Worm (Caenorhabditis elegans): ENCODE data around the gene Y69E1A.1.
A peak's percentile ranks its signal among the peaks of the same experiment; 100 is the strongest.

The Y69E1A.1 gene

ce11 chrIV:10935336-10935735, 13.4 kb downstream of the Y69E1A.1 start (continued):
- peak; percentile 75 for TF ChIP-seq ztf-22 (GFP tag; optimal IDR thresholded peaks at IDR 0.05)
- TF ChIP-seq ceh-40 (GFP tag; IDR thresholded peaks at IDR 0.05), result 0 out of 2 replicates have a peak, but pooled peaks have one; percentile 27
- peak; percentile 80; the same call in 1 of the 2 replicates for TF ChIP-seq madf-3 (GFP tag; IDR thresholded peaks at IDR 0.05)
- TF ChIP-seq attf-5 (GFP tag; optimal IDR thresholded peaks at IDR 0.05), result peak; percentile 72
- peak; percentile 93 for TF ChIP-seq ama-1 (optimal IDR thresholded peaks at IDR 0.05)
- TF ChIP-seq ama-1 (GFP tag; optimal IDR thresholded peaks at IDR 0.05), result no peak
- peak; percentile 31 for TF ChIP-seq ztf-26 (tag; optimal IDR thresholded peaks at IDR 0.05)
- TF ChIP-seq K12H6.12 (tag; optimal IDR thresholded peaks at IDR 0.05), result peak; percentile 71
- peak; percentile 29; the same call in 1 of the 2 replicates for TF ChIP-seq egrh-3 (GFP tag; IDR thresholded peaks at IDR 0.05)
- no peak for TF ChIP-seq ztf-25 (GFP tag; IDR thresholded peaks at IDR 0.05)
- peak; percentile 11 for TF ChIP-seq F10E7.11 (tag; optimal IDR thresholded peaks at IDR 0.05)
- TF ChIP-seq cebp-1 (GFP tag; IDR thresholded peaks at IDR 0.05), result peak; percentile 45
- TF ChIP-seq cebp-1 (tag; optimal IDR thresholded peaks at IDR 0.05), result peak; percentile 85
- TF ChIP-seq nfya-2 (GFP tag; IDR thresholded peaks at IDR 0.05), result no peak
- peak; percentile 91 for TF ChIP-seq somi-1 (GFP tag; optimal IDR thresholded peaks at IDR 0.05)
- peak; percentile 74 for TF ChIP-seq atf-7 (tag; optimal IDR thresholded peaks at IDR 0.05)
- no peak for TF ChIP-seq snpc-1.3 (tag; optimal IDR thresholded peaks at IDR 0.05; ENCODE audit: insufficient read depth)
- TF ChIP-seq dox-1 (GFP tag; IDR thresholded peaks at IDR 0.05), result peak; percentile 75

- TF ChIP-seq C17E4.6 (GFP tag; IDR thresholded peaks at IDR 0.05) (0 out of 2 replicates have a peak, but pooled peaks have one; percentile 7), ama-1 (optimal IDR thresholded peaks at IDR 0.05) (peak; percentile 56), ama-1 (GFP tag; optimal IDR thresholded peaks at IDR 0.05) (no peak), pbrm-1 (GFP tag; IDR thresholded peaks at IDR 0.05) (0 out of 2 replicates have a peak, but pooled peaks have one; percentile 5), Y95B8A.8 (GFP tag; IDR thresholded peaks at IDR 0.05) (0 out of 2 replicates have a peak, but pooled peaks have one; percentile 9), gei-17 (GFP tag; optimal IDR thresholded peaks at IDR 0.05) (no peak)
These were observed 13.9 kb downstream of the Y69E1A.1 start for ce11 chrIV:10934786-10935185.

- TF ChIP-seq Y95B8A.8 (GFP tag; IDR thresholded peaks at IDR 0.05) (peak; percentile 67), ceh-58 (GFP tag; IDR thresholded peaks at IDR 0.05) (no peak), zfh-2 (GFP tag; conservative IDR thresholded peaks at IDR 0.05) (no peak), nfya-2 (GFP tag; IDR thresholded peaks at IDR 0.05) (no peak), chd-7 (tag; optimal IDR thresholded peaks at IDR 0.05) (peak; percentile 83), F37B4.10 (GFP tag; IDR thresholded peaks at IDR 0.05) (no peak), ceh-27 (GFP tag; optimal IDR thresholded peaks at IDR 0.05) (no peak), bed-1 (GFP tag; IDR thresholded peaks at IDR 0.05) (0 out of 2 replicates have a peak, but pooled peaks have one; percentile 19), hmg-20 (GFP tag; IDR thresholded peaks at IDR 0.05) (peak; percentile 52; the same call in 1 of the 2 replicates), lir-1 (GFP tag; conservative IDR thresholded peaks at IDR 0.05) (no peak), B0035.1 (tag; optimal IDR thresholded peaks at IDR 0.05) (peak; percentile 33), ceh-100 (GFP tag; IDR thresholded peaks at IDR 0.05) (peak; percentile 43; the same call in 1 of the 2 replicates), attf-5 (GFP tag; optimal IDR thresholded peaks at IDR 0.05) (peak; percentile 32), F57C9.4 (tag; optimal IDR thresholded peaks at IDR 0.05) (peak; percentile 5), F57A8.1 (GFP tag; optimal IDR thresholded peaks at IDR 0.05) (no peak), lin-54 (GFP tag; optimal IDR thresholded peaks at IDR 0.05) (no peak), ztf-3 (GFP tag; optimal IDR thresholded peaks at IDR 0.05) (no peak), hmg-1.2 (GFP tag; IDR thresholded peaks at IDR 0.05) (peak; percentile 22; the same call in 1 of the 2 replicates), Y53G8AR.9 (GFP tag; conservative IDR thresholded peaks at IDR 0.05) (peak; percentile 91), ztf-28 (GFP tag; IDR thresholded peaks at IDR 0.05) (no peak), pha-4 (tag; optimal IDR thresholded peaks at IDR 0.05) (no peak), mes-4 (tag; optimal IDR thresholded peaks at IDR 0.05) (no peak), madf-8 (GFP tag; conservative IDR thresholded peaks at IDR 0.05) (no peak), ceh-79 (tag; optimal IDR thresholded peaks at IDR 0.05) (peak; percentile 71), ztf-6 (GFP tag; IDR thresholded peaks at IDR 0.05) (no peak), T26A5.8 (tag; optimal IDR thresholded peaks at IDR 0.05) (no peak)
These were observed 14.7 kb downstream of the Y69E1A.1 start for ce11 chrIV:10933777-10934546.

All from whole organism, young adult.